Worm (Caenorhabditis elegans): Measurements from ENCODE around the gene str-174.

Gene str-174

ce11 chrIV:4870546-4870945 is 4.0 kb downstream of the str-174 start, which contains the start of gene str-175:
Gene str-175, minus strand, starts transcription at chrIV:4870646.
- TF ChIP-seq him-1 (tag; optimal IDR thresholded peaks at IDR 0.05), result no peak
- no peak for TF ChIP-seq dao-5 (tag; optimal IDR thresholded peaks at IDR 0.05)
- TF ChIP-seq W03F9.2 (tag; optimal IDR thresholded peaks at IDR 0.05), result no peak

- TF ChIP-seq him-1 (tag; optimal IDR thresholded peaks at IDR 0.05) (no peak), W03F9.2 (tag; optimal IDR thresholded peaks at IDR 0.05) (no peak), dao-5 (tag; optimal IDR thresholded peaks at IDR 0.05) (no peak)
These were observed 6.9 kb downstream of the str-174 start, which contains the start of gene str-172 for ce11 chrIV:4867610-4868009. Gene str-172, minus strand, starts transcription at chrIV:4867710.

DNA sequence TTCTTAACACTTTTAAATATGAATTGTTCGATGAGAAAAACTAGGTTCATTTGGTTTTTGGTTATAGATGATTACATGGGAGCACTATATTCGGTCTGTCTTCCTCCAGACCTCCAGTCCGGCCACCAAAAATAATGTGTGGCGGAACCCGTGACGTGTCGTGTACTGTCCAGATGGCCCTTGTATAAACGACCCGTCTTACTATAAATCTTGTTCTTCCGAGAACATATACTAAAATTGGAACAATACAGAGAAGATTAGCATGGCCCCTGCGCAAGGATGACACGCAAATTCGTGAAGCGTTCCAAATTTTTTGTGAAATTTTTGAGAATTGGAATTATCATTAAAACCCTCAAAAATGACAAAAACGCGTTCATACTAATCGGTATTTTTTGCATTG is 7.9 kb downstream of the str-174 start:
- TF ChIP-seq him-1 (tag; optimal IDR thresholded peaks at IDR 0.05) (no peak), W03F9.2 (tag; optimal IDR thresholded peaks at IDR 0.05) (no peak), dao-5 (tag; optimal IDR thresholded peaks at IDR 0.05) (no peak)

- TF ChIP-seq him-1 (tag; optimal IDR thresholded peaks at IDR 0.05), result no peak
- no peak for TF ChIP-seq W03F9.2 (tag; optimal IDR thresholded peaks at IDR 0.05)
- no peak for TF ChIP-seq dao-5 (tag; optimal IDR thresholded peaks at IDR 0.05)
These were observed 10.0 kb downstream of the str-174 start for ce11 chrIV:4864524-4864923.

DNA sequence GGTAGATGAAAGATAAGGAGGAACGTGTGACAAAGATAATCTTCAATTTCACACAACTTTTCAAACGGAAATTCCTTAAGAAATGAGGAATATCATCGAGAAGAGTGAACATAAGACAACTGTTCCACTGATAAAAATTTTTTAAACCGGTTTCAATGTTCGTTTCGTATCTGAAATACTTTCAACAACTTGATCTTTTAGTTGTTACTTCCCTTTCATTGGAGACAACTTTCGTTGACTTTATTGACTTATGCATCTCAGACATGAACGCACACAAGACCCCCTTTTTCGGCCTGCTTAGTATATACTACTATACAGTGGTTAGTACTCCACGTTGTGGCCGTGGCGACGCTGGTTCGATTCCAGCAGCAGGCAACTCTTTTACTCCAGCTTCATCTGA is 13.1 kb downstream of the str-174 start, which contains the start of the genes Y17G9A.4 and str-173:
TSS of gene Y17G9A.4 (minus strand) at position 101 of the 400 bp plus-strand sequence.
TSS of gene str-173 (plus strand) at position 325 of the 400 bp plus-strand sequence.
- TF ChIP-seq W03F9.2 (tag; optimal IDR thresholded peaks at IDR 0.05) (no peak), dao-5 (tag; optimal IDR thresholded peaks at IDR 0.05) (no peak)

DNA sequence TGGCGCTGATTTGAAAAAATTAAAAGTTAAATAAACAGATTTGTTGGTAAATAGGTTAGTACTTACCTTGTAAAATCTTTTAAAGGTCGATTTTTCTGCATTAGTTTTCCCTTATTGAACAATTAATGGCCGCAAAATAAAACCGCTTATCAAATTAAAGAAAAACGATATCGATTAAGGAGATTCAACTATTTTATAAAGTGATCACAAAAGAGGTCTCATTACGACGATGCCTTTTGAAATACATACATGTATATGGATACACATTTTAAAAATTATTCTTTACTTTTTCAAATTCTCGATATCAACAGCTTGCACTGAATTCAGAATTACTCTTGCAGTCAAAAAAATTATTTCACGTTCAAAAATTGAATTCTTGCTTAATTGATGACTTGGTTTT is 15.9 kb downstream of the str-174 start, which contains the start of gene Y17G9A.3:
TSS of gene Y17G9A.3 (minus strand) at position 101 of the 400 bp plus-strand sequence.
- no peak for TF ChIP-seq him-1 (tag; optimal IDR thresholded peaks at IDR 0.05)
- no peak for TF ChIP-seq W03F9.2 (tag; optimal IDR thresholded peaks at IDR 0.05)
- TF ChIP-seq dao-5 (tag; optimal IDR thresholded peaks at IDR 0.05), result no peak

ce11 chrIV:4856195-4856594 is 18.3 kb downstream of the str-174 start, which contains the start of gene Y17G9A.2:
Gene Y17G9A.2, minus strand, starts transcription at chrIV:4856295.
- no peak for TF ChIP-seq dao-5 (tag; optimal IDR thresholded peaks at IDR 0.05)

- TF ChIP-seq him-1 (tag; optimal IDR thresholded peaks at IDR 0.05), result no peak
- TF ChIP-seq W03F9.2 (tag; optimal IDR thresholded peaks at IDR 0.05), result no peak
- TF ChIP-seq dao-5 (tag; optimal IDR thresholded peaks at IDR 0.05), result no peak
These were observed 27.7 kb downstream of the str-174 start, which contains the start of gene tat-2 for ce11 chrIV:4846793-4847192. Gene tat-2, minus strand, starts transcription at chrIV:4846893.

DNA sequence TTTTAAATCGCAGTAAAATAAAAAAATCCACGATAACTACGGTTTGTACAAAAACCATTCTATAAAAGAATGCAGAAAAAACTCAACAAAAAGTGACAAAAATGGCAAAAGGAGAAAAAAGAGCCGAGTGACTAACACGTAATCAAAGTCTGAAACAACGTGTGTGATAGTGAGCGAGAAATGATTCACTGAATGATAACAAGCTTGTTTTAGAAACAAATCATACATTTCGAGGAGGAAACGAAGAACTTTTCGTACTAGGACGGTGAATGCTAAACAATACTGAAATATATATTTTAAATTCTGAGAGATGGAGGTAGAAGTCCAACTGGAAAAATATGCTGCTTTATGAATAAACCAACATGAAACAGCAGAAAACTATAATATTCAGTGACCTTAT is 32.5 kb downstream of the str-174 start:
- no peak for TF ChIP-seq dao-5 (tag; optimal IDR thresholded peaks at IDR 0.05)
- TF ChIP-seq him-1 (tag; optimal IDR thresholded peaks at IDR 0.05), result no peak
- no peak for TF ChIP-seq W03F9.2 (tag; optimal IDR thresholded peaks at IDR 0.05)

DNA sequence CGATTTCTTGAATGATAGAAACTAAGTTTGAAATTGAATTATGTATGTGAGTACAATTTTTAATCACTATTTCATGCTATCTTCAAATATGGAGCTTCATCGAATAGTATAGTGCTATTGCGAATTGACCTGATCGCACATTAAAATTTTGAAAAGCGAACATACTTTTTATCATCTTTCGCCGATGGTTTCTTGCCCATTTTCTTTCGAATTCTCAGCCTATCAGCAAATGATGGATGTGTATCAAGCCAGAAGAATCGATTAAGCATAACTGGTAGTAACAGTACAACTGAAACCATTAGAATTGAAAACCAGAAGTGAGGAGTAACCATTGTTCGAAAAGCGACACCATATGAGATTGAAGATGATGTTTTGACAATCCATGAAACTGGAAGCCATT is 44.9 kb downstream of the str-174 start:
- TF ChIP-seq W03F9.2 (tag; optimal IDR thresholded peaks at IDR 0.05) (no peak), dao-5 (tag; optimal IDR thresholded peaks at IDR 0.05) (no peak), him-1 (tag; optimal IDR thresholded peaks at IDR 0.05) (no peak)

ce11 chrIV:4827219-4827618 is 47.3 kb downstream of the str-174 start, which contains the start of gene mpz-4:
Gene mpz-4, minus strand, starts transcription at chrIV:4827319.
- TF ChIP-seq dao-5 (tag; optimal IDR thresholded peaks at IDR 0.05) (no peak), him-1 (tag; optimal IDR thresholded peaks at IDR 0.05) (no peak), W03F9.2 (tag; optimal IDR thresholded peaks at IDR 0.05) (no peak)
